Worm (Caenorhabditis elegans) whole organism, late embryonic: ENCODE measurements around the gene gst-9.
A peak's percentile ranks its signal among the peaks of the same experiment; 100 is the strongest.
"Not testable (repeated sequence)": the region's sequence is repeated elsewhere in the genome, so short reads cannot be mapped to it uniquely, and the experiment has no call there.

Experiments
- C08G9.2 ChIP-seq: sonication (generic microtip); optimal IDR thresholded peaks from 2 replicates; lab custom pipeline; 2016; ENCODE audit warnings: mild to moderate bottlenecking, missing genetic modification characterization, moderate library complexity, missing compliant biosample characterization
- K02D7.2 ChIP-seq: sonication (generic microtip); optimal IDR thresholded peaks from 2 replicates; lab custom pipeline; 2017; ENCODE audit warnings: mild to moderate bottlenecking, missing genetic modification characterization, missing compliant biosample characterization
- T23F11.4 ChIP-seq: fragments of 200-800 bp; sonication (Bioruptor generic); optimal IDR thresholded peaks from 2 replicates; lab custom pipeline; 2018; ENCODE audit warnings: mild to moderate bottlenecking, missing genetic modification characterization, missing compliant biosample characterization
- Y22D7AL.16 ChIP-seq: sonication (generic microtip); optimal IDR thresholded peaks from 2 replicates; lab custom pipeline; 2016; ENCODE audit warnings: missing genetic modification characterization, missing compliant biosample characterization
- ama-1 ChIP-seq: fragments of 150-350 bp; optimal IDR thresholded peaks from 2 replicates; lab custom pipeline; 2014
- ceh-18 ChIP-seq: sonication (generic microtip); optimal IDR thresholded peaks from 2 replicates; lab custom pipeline; 2016; ENCODE audit warnings: missing genetic modification characterization, missing compliant biosample characterization
- ceh-19 ChIP-seq: fragments of 200-800 bp; sonication (Bioruptor generic); optimal IDR thresholded peaks from 2 replicates; lab custom pipeline; 2018; ENCODE audit warnings: mild to moderate bottlenecking, missing genetic modification characterization, missing compliant biosample characterization
- ceh-2 ChIP-seq: sonication (generic microtip); optimal IDR thresholded peaks from 2 replicates; lab custom pipeline; 2016; ENCODE audit warnings: missing genotype, missing genetic modification characterization, missing compliant biosample characterization
- ceh-30 ChIP-seq: fragments of 150-350 bp; optimal IDR thresholded peaks from 2 replicates; lab custom pipeline; 2014; ENCODE audit warnings: missing biosample characterization, missing genetic modification characterization
- ceh-45 ChIP-seq: fragments of 200-800 bp; sonication (Bioruptor generic); IDR thresholded peaks from 2 replicates; pipeline ENCODE4 v1.3.6; 2022; ENCODE audit warnings: missing genetic modification reagents, missing genetic modification characterization, missing compliant biosample characterization
- ceh-48 ChIP-seq: sonication (generic microtip); optimal IDR thresholded peaks from 2 replicates; lab custom pipeline; 2016; ENCODE audit warnings: missing genetic modification characterization, inconsistent platforms, missing compliant biosample characterization
- ceh-6 ChIP-seq: fragments of 200-800 bp; sonication (Bioruptor generic); optimal IDR thresholded peaks from 2 replicates; lab custom pipeline; 2018; ENCODE audit warnings: mild to moderate bottlenecking, missing genetic modification characterization, missing compliant biosample characterization
- elt-2 ChIP-seq: sonication (generic microtip); optimal IDR thresholded peaks from 2 replicates; lab custom pipeline; 2016; ENCODE audit warnings: missing genetic modification reagents, missing genetic modification characterization, missing compliant biosample characterization
- ets-4 ChIP-seq: sonication (generic microtip); optimal IDR thresholded peaks from 2 replicates; lab custom pipeline; 2016; ENCODE audit warnings: missing genetic modification characterization, missing compliant biosample characterization
- eyg-1 ChIP-seq: sonication (generic microtip); optimal IDR thresholded peaks from 2 replicates; lab custom pipeline; 2016; ENCODE audit warnings: missing genotype, missing genetic modification characterization, missing compliant biosample characterization
- fax-1 ChIP-seq: sonication (generic microtip); optimal IDR thresholded peaks from 2 replicates; lab custom pipeline; 2016; ENCODE audit warnings: missing genotype, missing genetic modification characterization, missing compliant biosample characterization
- fkh-10 ChIP-seq: fragments of 150-350 bp; optimal IDR thresholded peaks from 2 replicates; lab custom pipeline; 2014; ENCODE audit warnings: missing biosample characterization, missing genetic modification reagents, missing genetic modification characterization
- fkh-6 ChIP-seq: sonication (generic microtip); optimal IDR thresholded peaks from 2 replicates; lab custom pipeline; 2016; ENCODE audit warnings: missing genetic modification characterization, missing compliant biosample characterization
- hlh-30 ChIP-seq: sonication (generic microtip); optimal IDR thresholded peaks from 2 replicates; lab custom pipeline; 2017; ENCODE audit warnings: antibody characterized with exemption, missing genetic modification characterization, missing compliant biosample characterization; ENCODE audit not compliant: insufficient read depth
- hlh-6 ChIP-seq: sonication (generic microtip); optimal IDR thresholded peaks from 2 replicates; lab custom pipeline; 2016; ENCODE audit warnings: missing genotype, missing genetic modification characterization, missing compliant biosample characterization
- hlh-8 ChIP-seq: sonication (generic microtip); optimal IDR thresholded peaks from 2 replicates; lab custom pipeline; 2016; ENCODE audit warnings: missing genotype, missing genetic modification characterization, missing compliant biosample characterization
- lin-11 ChIP-seq: fragments of 200-800 bp; sonication (Bioruptor generic); optimal IDR thresholded peaks from 2 replicates; lab custom pipeline; 2018; ENCODE audit warnings: mild to moderate bottlenecking, missing genetic modification characterization, missing compliant biosample characterization
- nfya-1 ChIP-seq: sonication (generic microtip); optimal IDR thresholded peaks from 2 replicates; lab custom pipeline; 2017; ENCODE audit warnings: missing genetic modification characterization, mild to moderate bottlenecking, missing compliant biosample characterization, antibody characterized with exemption, moderate library complexity
- nhr-11 ChIP-seq: fragments of 150-350 bp; optimal IDR thresholded peaks from 2 replicates; lab custom pipeline; 2014; ENCODE audit warnings: missing biosample characterization, missing genetic modification characterization
- pat-9 ChIP-seq: fragments of 200-800 bp; sonication (Bioruptor generic); optimal IDR thresholded peaks from 2 replicates; lab custom pipeline; 2018; ENCODE audit warnings: mild to moderate bottlenecking, missing genetic modification characterization, moderate library complexity, missing compliant biosample characterization
- pax-1 ChIP-seq: fragments of 150-350 bp; optimal IDR thresholded peaks from 2 replicates; lab custom pipeline; 2014; ENCODE audit warnings: missing biosample characterization, missing genetic modification characterization
- pha-2 ChIP-seq: sonication (generic microtip); optimal IDR thresholded peaks from 2 replicates; lab custom pipeline; 2017; ENCODE audit warnings: mild to moderate bottlenecking, missing genetic modification characterization, missing compliant biosample characterization
- pha-4 ChIP-seq: fragments of 150-350 bp; optimal IDR thresholded peaks from 2 replicates; lab custom pipeline; 2018; ENCODE audit warnings: missing biosample characterization, missing genetic modification reagents, missing genetic modification characterization
- ref-2 ChIP-seq: sonication (generic microtip); optimal IDR thresholded peaks from 2 replicates; lab custom pipeline; 2016; ENCODE audit warnings: missing genetic modification characterization, missing compliant biosample characterization
- rnt-1 ChIP-seq: sonication (generic microtip); optimal IDR thresholded peaks from 2 replicates; lab custom pipeline; 2016; ENCODE audit warnings: missing genetic modification characterization, missing compliant biosample characterization
- syd-9 ChIP-seq: sonication (generic microtip); optimal IDR thresholded peaks from 2 replicates; lab custom pipeline; 2016; ENCODE audit warnings: mild to moderate bottlenecking, missing genetic modification characterization, moderate library complexity, missing compliant biosample characterization
- tbx-2 ChIP-seq: sonication (generic microtip); optimal IDR thresholded peaks from 2 replicates; lab custom pipeline; 2016; ENCODE audit warnings: missing genetic modification characterization, missing compliant biosample characterization
- ttx-3 ChIP-seq: sonication (generic microtip); optimal IDR thresholded peaks from 2 replicates; lab custom pipeline; 2016; ENCODE audit warnings: missing genetic modification reagents, missing genetic modification characterization, missing compliant biosample characterization
- unc-86 ChIP-seq: sonication (generic microtip); optimal IDR thresholded peaks from 2 replicates; lab custom pipeline; 2016; ENCODE audit warnings: missing genetic modification characterization, missing compliant biosample characterization
- zip-5 ChIP-seq: sonication (generic microtip); optimal IDR thresholded peaks from 2 replicates; lab custom pipeline; 2016; ENCODE audit warnings: missing genetic modification characterization, missing compliant biosample characterization
- ztf-16 ChIP-seq: sonication (generic microtip); optimal IDR thresholded peaks from 2 replicates; lab custom pipeline; 2017; ENCODE audit warnings: missing genetic modification characterization, missing compliant biosample characterization

Gene gst-9

ce11 chrII:4884403-4884802, 7.0 kb upstream of the gst-9 start:
- no peak for TF ChIP-seq ets-4
- no peak for TF ChIP-seq ttx-3 (tag; lab: Kevin White, UChicago)
- TF ChIP-seq ceh-30 (tag; lab: Kevin White, UChicago): no peak
- no peak for TF ChIP-seq T23F11.4 (GFP tag; lab: Kevin White, UChicago)
- no peak for TF ChIP-seq ceh-48 (tag; lab: Kevin White, UChicago)
- TF ChIP-seq lin-11 (tag; lab: Kevin White, UChicago): no peak

DNA sequence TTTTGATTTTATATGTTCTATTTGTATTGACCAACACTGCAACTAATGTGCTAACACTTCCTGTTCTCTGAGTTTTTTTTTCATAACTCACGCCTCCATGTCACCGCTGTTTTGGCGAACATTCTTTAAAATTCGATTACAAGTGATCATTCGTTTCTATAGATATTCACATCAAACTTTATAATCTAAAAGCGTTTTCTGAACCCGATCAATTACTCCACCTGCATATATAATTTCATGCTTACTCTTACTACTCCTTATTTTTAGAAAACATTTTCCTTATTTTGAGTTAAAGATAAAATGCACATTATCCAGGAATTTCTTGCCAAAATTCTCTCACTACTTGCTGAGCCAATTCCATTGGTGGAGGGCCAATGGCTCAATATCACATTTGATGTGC, 5.4 kb upstream of the gst-9 start, which contains the start of gene R05F9.7:
Gene R05F9.7, plus strand, starts transcription at position 301 of the 400 bp plus-strand sequence.
- TF ChIP-seq nhr-11 (no peak), ceh-6 (GFP tag; lab: Kevin White, UChicago) (no peak), hlh-6 (no peak), fax-1 (tag; lab: Kevin White, UChicago) (no peak), fkh-6 (tag; lab: Kevin White, UChicago) (no peak), fkh-10 (no peak), eyg-1 (no peak), T23F11.4 (GFP tag; lab: Kevin White, UChicago) (no peak), ceh-2 (tag; lab: Kevin White, UChicago) (no peak), syd-9 (no peak), unc-86 (tag; lab: Kevin White, UChicago) (no peak), nfya-1 (tag; lab: Kevin White, UChicago) (no peak), rnt-1 (tag; lab: Kevin White, UChicago) (no peak), hlh-30 (tag; lab: Kevin White, UChicago) (no peak)

- TF ChIP-seq pha-4 (tag; lab: Kevin White, UChicago): no peak
- TF ChIP-seq ceh-18 (tag; lab: Kevin White, UChicago): peak; percentile 50
- no peak for TF ChIP-seq K02D7.2 (tag; lab: Kevin White, UChicago)
- peak; percentile 45 for TF ChIP-seq elt-2 (tag; lab: Kevin White, UChicago)
Measured at ce11 chrII:4888527-4889487, 2.6 kb upstream of the gst-9 start, which contains the start of gene pgm-1. pgm-1 (plus strand) TSS chrII:4889437.

ce11 chrII:4892594-4892993, 1.2 kb downstream of the gst-9 start, which contains the start of gene msp-33:
msp-33 (minus strand) TSS chrII:4892694.
- TF ChIP-seq pat-9: no peak
- no peak for TF ChIP-seq Y22D7AL.16
- TF ChIP-seq ceh-19: no peak
- no peak for TF ChIP-seq ztf-16 (tag; lab: Kevin White, UChicago)
- no peak for TF ChIP-seq pax-1 (tag; lab: Kevin White, UChicago)
- TF ChIP-seq tbx-2 (tag; lab: Kevin White, UChicago): no peak
- no peak for TF ChIP-seq pha-2
- no peak for TF ChIP-seq ref-2
- TF ChIP-seq nhr-11: no peak
- no peak for TF ChIP-seq ceh-48 (tag; lab: Kevin White, UChicago)
- no peak for TF ChIP-seq zip-5 (tag; lab: Kevin White, UChicago)
- no peak for TF ChIP-seq hlh-8 (tag; lab: Kevin White, UChicago)
- no peak for TF ChIP-seq ama-1
- TF ChIP-seq rnt-1 (tag; lab: Kevin White, UChicago): no peak

ce11 chrII:4898529-4898928, 7.1 kb downstream of the gst-9 start, which contains the start of gene msp-32:
msp-32 (plus strand) TSS chrII:4898829.
- not testable (repeated sequence) for TF ChIP-seq ceh-45 (GFP tag; lab: Robert Waterston, UW); C08G9.2 (tag; lab: Kevin White, UChicago); ref-2
- TF ChIP-seq, all 69 proteins: peak for 0; not testable (repeated sequence) for 69
